Worm (Caenorhabditis elegans): Measurements from ENCODE around the gene farl-11.

- TF ChIP-seq tbx-2 (tag; optimal IDR thresholded peaks at IDR 0.05) (no peak), hmg-11 (tag; optimal IDR thresholded peaks at IDR 0.05) (no peak), aly-2 (tag; optimal IDR thresholded peaks at IDR 0.05) (no peak), pqm-1 (tag; optimal IDR thresholded peaks at IDR 0.05) (no peak)
Measured at ce11 chrII:7069866-7070265, 35.0 kb downstream of the farl-11 start, which contains the start of gene him-14.

Measured in whole organism, L3 larva.